Worm (Caenorhabditis elegans) whole organism, mixed stage, embryonic: ENCODE measurements around the gene srh-192.

Source experiments
- ceh-83 ChIP-seq: fragments of 200-800 bp; sonication (Bioruptor generic); optimal IDR thresholded peaks from 2 replicates; lab custom pipeline; 2018; ENCODE audit warnings: mild to moderate bottlenecking, missing genetic modification characterization, missing compliant biosample characterization
- cnd-1 ChIP-seq: fragments of 200-800 bp; sonication (Bioruptor generic); optimal IDR thresholded peaks from 2 replicates; lab custom pipeline; 2018; ENCODE audit warnings: mild to moderate bottlenecking, missing genetic modification characterization, missing compliant biosample characterization
- lin-13 ChIP-seq: fragments of 150-350 bp; optimal IDR thresholded peaks from 2 replicates; lab custom pipeline; 2014; ENCODE audit warnings: missing biosample characterization, missing genetic modification characterization
- lsy-2 ChIP-seq: fragments of 150-350 bp; optimal IDR thresholded peaks from 2 replicates; lab custom pipeline; 2014; ENCODE audit warnings: missing biosample characterization, missing genetic modification characterization
- mab-5 ChIP-seq: fragments of 150-350 bp; optimal IDR thresholded peaks from 2 replicates; lab custom pipeline; 2014; ENCODE audit warnings: missing biosample characterization, missing genetic modification characterization
- nhr-12 ChIP-seq: fragments of 150-350 bp; optimal IDR thresholded peaks from 2 replicates; lab custom pipeline; 2014; ENCODE audit warnings: missing biosample characterization, missing genetic modification characterization
- nhr-237 ChIP-seq: fragments of 150-350 bp; optimal IDR thresholded peaks from 2 replicates; lab custom pipeline; 2014; ENCODE audit warnings: missing biosample characterization, missing genetic modification characterization
- pha-4 ChIP-seq: fragments of 150-350 bp; optimal IDR thresholded peaks from 2 replicates; lab custom pipeline; 2018; ENCODE audit warnings: missing biosample characterization, missing genetic modification reagents, missing genetic modification characterization
- snpc-4 ChIP-seq: fragments of 150-350 bp; optimal IDR thresholded peaks from 2 replicates; lab custom pipeline; 2014; ENCODE audit warnings: missing biosample characterization, missing genetic modification characterization
- sptf-1 ChIP-seq: sonication (generic microtip); optimal IDR thresholded peaks from 2 replicates; lab custom pipeline; 2017; ENCODE audit warnings: mild to moderate bottlenecking, missing genetic modification characterization, moderate library complexity, missing compliant biosample characterization
- unc-120 ChIP-seq: sonication (generic microtip); optimal IDR thresholded peaks from 2 replicates; lab custom pipeline; 2017; ENCODE audit warnings: missing genetic modification characterization, missing compliant biosample characterization; ENCODE audit not compliant: poor library complexity, severe bottlenecking
- ztf-11 ChIP-seq: fragments of 150-350 bp; optimal IDR thresholded peaks from 2 replicates; lab custom pipeline; 2014; ENCODE audit warnings: missing biosample characterization, missing genetic modification characterization

DNA sequence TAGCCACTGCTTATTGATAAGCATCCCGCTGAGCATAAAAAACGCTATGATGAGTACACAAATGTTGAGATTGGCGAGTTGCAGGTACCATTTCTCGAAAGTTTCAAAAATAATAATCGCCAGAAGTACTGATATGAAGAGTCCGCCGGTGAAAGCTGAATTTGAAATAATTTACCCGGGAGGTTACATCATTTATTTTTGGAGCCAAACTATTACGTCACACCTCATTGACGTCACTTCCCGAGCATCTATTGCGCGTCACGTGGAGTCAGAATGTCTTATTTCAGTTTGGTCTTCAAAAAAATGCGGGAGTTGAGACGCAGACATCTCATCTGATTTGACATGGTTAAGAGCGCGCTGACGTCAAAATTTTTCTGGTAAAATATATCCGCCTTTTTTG, 15.9 kb upstream of the srh-192 start:
- TF ChIP-seq lsy-2 (no peak), mab-5 (tag; lab: Kevin White, UChicago) (no peak), ztf-11 (tag; lab: Kevin White, UChicago) (no peak), unc-120 (tag; lab: Kevin White, UChicago) (no peak), nhr-237 (no peak), cnd-1 (tag; lab: Kevin White, UChicago) (no peak), ceh-83 (GFP tag; lab: Kevin White, UChicago) (no peak), nhr-12 (tag; lab: Kevin White, UChicago) (no peak), snpc-4 (tag; lab: Kevin White, UChicago) (no peak), sptf-1 (tag; lab: Kevin White, UChicago) (no peak), pha-4 (tag; lab: Kevin White, UChicago) (no peak), lin-13 (tag; lab: Kevin White, UChicago) (no peak)
